Fruit fly (Drosophila melanogaster) whole organism, embryonic: ENCODE data around the gene CG45486.

Experiments used
- Blimp-1 ChIP-seq: fragments of 200-800 bp; sonication (Bioruptor generic); optimal IDR thresholded peaks from 3 replicates; lab custom pipeline; 2018; ENCODE audit warnings: missing biosample characterization, missing genetic modification characterization, mild to moderate bottlenecking, moderate library complexity, missing genetic modification reagents
- CG10147 ChIP-seq: fragments of 200-800 bp; sonication (Bioruptor generic); optimal IDR thresholded peaks from 2 replicates; lab custom pipeline; 2019; ENCODE audit warnings: missing biosample characterization, mild to moderate bottlenecking, missing genetic modification characterization, moderate library complexity
- CG1024 ChIP-seq: fragments of 200-800 bp; sonication (Bioruptor generic); IDR thresholded peaks from 2 replicates; pipeline ENCODE4 v1.3.6; 2022; ENCODE audit warnings: missing biosample characterization, missing genetic modification characterization
- CG12391 ChIP-seq: fragments of 200-800 bp; sonication (Bioruptor generic); optimal IDR thresholded peaks from 3 replicates; lab custom pipeline; 2018; ENCODE audit warnings: missing biosample characterization, mild to moderate bottlenecking, missing genetic modification characterization, moderate library complexity
- CG12659 ChIP-seq: fragments of 200-800 bp; sonication (Bioruptor generic); optimal IDR thresholded peaks from 3 replicates; lab custom pipeline; 2017; ENCODE audit warnings: mild to moderate bottlenecking, missing biosample characterization, missing genetic modification reagents, missing genetic modification characterization
- CG13123 ChIP-seq: fragments of 200-800 bp; sonication (Bioruptor generic); optimal IDR thresholded peaks from 2 replicates; lab custom pipeline; 2016; ENCODE audit warnings: missing biosample characterization, missing genetic modification characterization
- CG13624 ChIP-seq: fragments of 200-800 bp; sonication (Bioruptor generic); optimal IDR thresholded peaks from 2 replicates; lab custom pipeline; 2016; ENCODE audit warnings: missing biosample characterization, missing genetic modification characterization
- CG14014 ChIP-seq: fragments of 200-800 bp; sonication (Bioruptor generic); IDR thresholded peaks from 2 replicates; pipeline ENCODE4 v1.3.6; 2022; ENCODE audit warnings: missing biosample characterization, missing genetic modification characterization
- CG14050 ChIP-seq: fragments of 200-800 bp; sonication (Bioruptor generic); IDR thresholded peaks from 3 replicates; pipeline ENCODE4 v1.3.6; 2022; ENCODE audit warnings: missing biosample characterization, missing genetic modification characterization
- CG16813 ChIP-seq: fragments of 200-800 bp; sonication (Bioruptor generic); IDR thresholded peaks from 3 replicates; pipeline ENCODE4 v1.3.6; 2022; ENCODE audit warnings: missing biosample characterization, missing genetic modification characterization; ENCODE audit not compliant: partially characterized antibody
- CG17359 ChIP-seq: fragments of 200-800 bp; sonication (Bioruptor generic); optimal IDR thresholded peaks from 3 replicates; lab custom pipeline; 2018; ENCODE audit warnings: missing biosample characterization, mild to moderate bottlenecking, missing genetic modification characterization, moderate library complexity
- CG17802 ChIP-seq: fragments of 200-800 bp; sonication (Bioruptor generic); optimal IDR thresholded peaks from 2 replicates; lab custom pipeline; 2018; ENCODE audit warnings: missing biosample characterization, mild to moderate bottlenecking, missing genetic modification characterization, moderate library complexity
- CG18262 ChIP-seq: fragments of 200-800 bp; optimal IDR thresholded peaks from 3 replicates; lab custom pipeline; 2019; ENCODE audit warnings: missing biosample characterization, mild to moderate bottlenecking, missing genetic modification characterization, moderate library complexity
- CG3065 ChIP-seq: fragments of 200-800 bp; sonication (Bioruptor generic); optimal IDR thresholded peaks from 2 replicates; lab custom pipeline; 2016; ENCODE audit warnings: missing biosample characterization, missing genetic modification characterization
- CG31224 ChIP-seq: fragments of 200-800 bp; sonication (Bioruptor generic); IDR thresholded peaks from 2 replicates; pipeline ENCODE4 v1.3.6; 2022; ENCODE audit warnings: missing biosample characterization, missing genetic modification characterization
- CG31441 ChIP-seq: fragments of 200-800 bp; sonication (Bioruptor generic); IDR thresholded peaks from 2 replicates; pipeline ENCODE4 v1.3.6; 2022; ENCODE audit warnings: missing biosample characterization, missing genetic modification characterization
- CG32772 ChIP-seq: fragments of 200-800 bp; sonication (Bioruptor generic); IDR thresholded peaks from 2 replicates; pipeline ENCODE4 v1.3.6; 2022; ENCODE audit warnings: missing biosample characterization, missing genetic modification characterization
- CG3838 ChIP-seq: fragments of 200-800 bp; sonication (Bioruptor generic); optimal IDR thresholded peaks from 3 replicates; lab custom pipeline; 2016; ENCODE audit warnings: missing biosample characterization, missing genetic modification characterization
- CG3847 ChIP-seq: fragments of 200-800 bp; sonication (Bioruptor generic); IDR thresholded peaks from 2 replicates; pipeline ENCODE4 v1.3.6; 2022; ENCODE audit warnings: missing biosample characterization, missing genetic modification characterization
- CG4617 ChIP-seq: fragments of 200-800 bp; sonication (Bioruptor generic); optimal IDR thresholded peaks from 3 replicates; lab custom pipeline; 2016; ENCODE audit warnings: missing biosample characterization, missing genetic modification characterization, borderline replicate concordance
- CG4707 ChIP-seq: fragments of 200-800 bp; sonication (Bioruptor generic); optimal IDR thresholded peaks from 2 replicates; lab custom pipeline; 2018; ENCODE audit warnings: missing biosample characterization, mild to moderate bottlenecking, missing genetic modification characterization, moderate library complexity
- CG7745 ChIP-seq: fragments of 200-800 bp; sonication (Bioruptor generic); optimal IDR thresholded peaks from 2 replicates; lab custom pipeline; 2018; ENCODE audit warnings: missing biosample characterization, mild to moderate bottlenecking, missing genetic modification characterization, moderate library complexity
- Dll ChIP-seq: fragments of 200-800 bp; sonication (Bioruptor generic); IDR thresholded peaks from 4 replicates; pipeline ENCODE4 v1.3.6; 2022; ENCODE audit warnings: missing biosample characterization, missing genetic modification characterization; ENCODE audit not compliant: partially characterized antibody
- Fer1 ChIP-seq: fragments of 200-800 bp; sonication (Bioruptor generic); optimal IDR thresholded peaks from 2 replicates; lab custom pipeline; 2017; ENCODE audit warnings: missing biosample characterization, mild to moderate bottlenecking, missing genetic modification characterization
- Gsc ChIP-seq: fragments of 200-800 bp; sonication (Bioruptor generic); IDR thresholded peaks from 2 replicates; pipeline ENCODE4 v1.3.6; 2022; ENCODE audit warnings: missing biosample characterization, missing genetic modification characterization
- Nf-YC ChIP-seq: fragments of 200-800 bp; optimal IDR thresholded peaks from 3 replicates; lab custom pipeline; 2019; ENCODE audit warnings: missing biosample characterization, mild to moderate bottlenecking, missing genetic modification characterization, moderate library complexity
- Oli ChIP-seq: fragments of 200-800 bp; sonication (Bioruptor generic); optimal IDR thresholded peaks from 2 replicates; lab custom pipeline; 2018; ENCODE audit warnings: missing biosample characterization, mild to moderate bottlenecking, missing genetic modification characterization, moderate library complexity
- Spps ChIP-seq: fragments of 200-800 bp; sonication (Bioruptor generic); optimal IDR thresholded peaks from 2 replicates; lab custom pipeline; 2018; ENCODE audit warnings: missing biosample characterization, mild to moderate bottlenecking, missing genetic modification characterization
- cad ChIP-seq: fragments of >200 bp; optimal IDR thresholded peaks from 2 replicates; lab custom pipeline; 2017; ENCODE audit warnings: missing biosample characterization, missing genetic modification characterization
- croc ChIP-seq: fragments of 200-800 bp; sonication (Bioruptor generic); conservative IDR thresholded peaks from 3 replicates; pipeline ENCODE4 v1.3.6; 2022; ENCODE audit warnings: missing biosample characterization, missing genetic modification characterization
- da ChIP-seq: fragments of 200-800 bp; sonication (Bioruptor generic); optimal IDR thresholded peaks from 2 replicates; lab custom pipeline; 2016; ENCODE audit warnings: missing biosample characterization, missing genetic modification characterization
- dati ChIP-seq: fragments of 200-800 bp; sonication (Bioruptor generic); IDR thresholded peaks from 2 replicates; pipeline ENCODE4 v1.3.6; 2022; ENCODE audit warnings: missing biosample characterization, missing genetic modification characterization
- dmrt99B ChIP-seq: fragments of 200-800 bp; sonication (Bioruptor generic); optimal IDR thresholded peaks from 2 replicates; lab custom pipeline; 2018; ENCODE audit warnings: missing biosample characterization, mild to moderate bottlenecking, missing genetic modification characterization, moderate library complexity
- ewg ChIP-seq: fragments of 200-800 bp; sonication (Bioruptor generic); optimal IDR thresholded peaks from 3 replicates; lab custom pipeline; 2017; ENCODE audit warnings: mild to moderate bottlenecking, missing biosample characterization, missing genetic modification reagents, missing genetic modification characterization
- gro ChIP-seq: fragments of 200-800 bp; sonication (Bioruptor generic); optimal IDR thresholded peaks from 2 replicates; lab custom pipeline; 2016; ENCODE audit warnings: missing biosample characterization, missing genetic modification characterization
- her ChIP-seq: fragments of 200-800 bp; sonication (Bioruptor generic); optimal IDR thresholded peaks from 2 replicates; lab custom pipeline; 2016; ENCODE audit warnings: missing biosample characterization, missing genetic modification characterization
- insv ChIP-seq, 2 experiments: fragments of 200-800 bp; sonication (Bioruptor generic); optimal IDR thresholded peaks; 3 replicates each; lab custom pipeline; 2016 to 2018; ENCODE audit warnings: missing biosample characterization in 2 of 2, missing genetic modification characterization in 2 of 2
- jumu ChIP-seq: fragments of 200-800 bp; sonication (Bioruptor generic); optimal IDR thresholded peaks from 3 replicates; lab custom pipeline; 2016; ENCODE audit warnings: missing biosample characterization, missing genetic modification characterization
- knrl ChIP-seq: fragments of 200-800 bp; sonication (Bioruptor generic); IDR thresholded peaks from 3 replicates; pipeline ENCODE4 v1.3.6; 2022; ENCODE audit warnings: missing biosample characterization, missing genetic modification characterization; ENCODE audit not compliant: partially characterized antibody
- p53 ChIP-seq: fragments of 200-800 bp; sonication (Bioruptor generic); optimal IDR thresholded peaks from 2 replicates; lab custom pipeline; 2016; ENCODE audit warnings: missing biosample characterization, missing genetic modification characterization
- pho ChIP-seq: fragments of 200-800 bp; sonication (Bioruptor generic); optimal IDR thresholded peaks from 2 replicates; lab custom pipeline; 2016; ENCODE audit warnings: missing biosample characterization, missing genetic modification characterization
- rib ChIP-seq: fragments of 200-800 bp; sonication (Bioruptor generic); IDR thresholded peaks from 2 replicates; pipeline ENCODE4 v1.3.6; 2022; ENCODE audit warnings: missing biosample characterization, missing genetic modification characterization
- scrt ChIP-seq: fragments of 200-800 bp; sonication (Bioruptor generic); optimal IDR thresholded peaks from 2 replicates; lab custom pipeline; 2018; ENCODE audit warnings: missing biosample characterization, mild to moderate bottlenecking, missing genetic modification characterization, moderate library complexity
- sd ChIP-seq: fragments of 200-800 bp; sonication (Bioruptor generic); optimal IDR thresholded peaks from 3 replicates; lab custom pipeline; 2018; ENCODE audit warnings: missing biosample characterization, mild to moderate bottlenecking, missing genetic modification characterization, moderate library complexity
- sens ChIP-seq: fragments of 200-800 bp; sonication (Bioruptor generic); peaks from one replicate; lab custom pipeline; 2016; ENCODE audit warnings: missing biosample characterization, missing genetic modification characterization
- sens-2 ChIP-seq: fragments of 200-800 bp; sonication (Bioruptor generic); IDR thresholded peaks from 2 replicates; pipeline ENCODE4 v1.3.6; 2022; ENCODE audit warnings: missing biosample characterization, missing genetic modification characterization
- sr ChIP-seq: fragments of 200-800 bp; sonication (Bioruptor generic); IDR thresholded peaks from 3 replicates; pipeline ENCODE4 v1.3.6; 2022; ENCODE audit warnings: missing biosample characterization, missing genetic modification characterization
- sug ChIP-seq: fragments of 200-800 bp; optimal IDR thresholded peaks from 2 replicates; lab custom pipeline; 2019; ENCODE audit warnings: missing biosample characterization, mild to moderate bottlenecking, missing genetic modification characterization, moderate library complexity
- tap ChIP-seq: fragments of 200-800 bp; optimal IDR thresholded peaks from 3 replicates; lab custom pipeline; 2019; ENCODE audit warnings: missing biosample characterization, mild to moderate bottlenecking, missing genetic modification characterization, moderate library complexity

Gene CG45486

DNA sequence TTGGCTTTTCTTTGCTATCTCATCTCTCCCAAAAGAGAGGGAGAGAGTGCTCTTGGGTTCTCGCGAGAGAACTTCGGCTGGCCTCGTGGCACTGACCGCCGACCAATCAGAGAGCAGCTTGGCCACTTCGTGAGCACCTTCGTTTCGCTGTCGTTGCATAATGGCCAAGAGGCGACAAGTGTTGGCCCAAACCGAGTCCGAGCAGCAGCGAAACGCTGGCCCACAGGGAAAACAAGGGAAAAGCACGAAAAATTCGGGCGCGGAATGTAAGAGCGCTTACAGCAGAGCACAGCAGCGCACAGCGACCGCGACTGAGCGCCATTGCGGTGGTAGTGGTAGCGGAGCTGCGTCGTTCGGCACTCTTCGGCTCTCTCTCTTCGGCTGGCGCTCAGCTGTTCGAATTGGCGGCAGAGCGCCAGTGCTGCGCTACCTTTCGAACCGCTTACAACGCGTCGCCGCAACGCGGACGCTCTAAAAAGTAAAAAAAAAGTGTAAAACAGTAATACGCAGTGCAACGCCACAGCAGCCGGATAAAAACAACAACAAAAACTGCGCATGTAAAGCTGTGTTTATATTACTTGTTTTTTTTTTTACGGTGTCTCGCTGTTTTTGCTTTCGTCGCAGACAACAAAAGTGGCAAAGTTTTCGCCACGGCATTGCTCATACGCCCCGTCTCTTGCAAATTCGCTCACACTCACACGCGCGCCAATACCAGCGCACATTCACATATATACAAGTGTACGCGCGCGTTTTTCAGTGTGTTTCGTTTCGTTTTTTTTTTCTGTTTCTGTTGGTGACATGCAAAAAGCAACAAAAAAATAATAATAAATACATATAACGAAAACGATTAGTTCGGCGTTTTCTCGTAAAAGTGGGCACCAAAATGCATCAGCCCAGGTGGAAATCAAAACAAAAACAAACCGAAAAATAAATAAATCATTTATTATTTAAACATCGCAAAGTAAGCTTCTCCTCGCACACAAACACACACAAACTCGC, 22.7 kb downstream of the CG45486 start (continued):
- TF ChIP-seq Gsc (GFP tag; lab: Robert Waterston, UW) (no peak), pho (GFP tag; lab: Kevin White, UChicago) (no peak), CG13123 (GFP tag; lab: Kevin White, UChicago) (no peak), ewg (GFP tag; lab: Kevin White, UChicago) (no peak), sug (tag; lab: Kevin White, UChicago) (peak; percentile 9), cad (no peak), CG3847 (peak; percentile 25; the same call in 1 of the 2 replicates), Blimp-1 (GFP tag; lab: Kevin White, UChicago) (no peak), dmrt99B (tag; lab: Kevin White, UChicago) (peak; percentile 7), CG17802 (tag; lab: Kevin White, UChicago) (no peak), CG17359 (tag; lab: Kevin White, UChicago) (peak; percentile 17), CG7745 (tag; lab: Kevin White, UChicago) (no peak), gro (GFP tag; lab: Kevin White, UChicago) (no peak), p53 (GFP tag; lab: Kevin White, UChicago) (no peak), sd (tag; lab: Kevin White, UChicago) (peak; percentile 94), CG31441 (GFP tag; lab: Robert Waterston, UW) (no peak), Fer1 (GFP tag; lab: Kevin White, UChicago) (peak; percentile 42), sr (GFP tag; lab: Robert Waterston, UW) (no peak), knrl (GFP tag; lab: Robert Waterston, UW) (peak; percentile 37; the same call in 1 of the 3 replicates), CG4707 (GFP tag; lab: Kevin White, UChicago) (peak; percentile 69), CG18262 (tag; lab: Kevin White, UChicago) (no peak), CG12659 (GFP tag; lab: Kevin White, UChicago) (no peak), CG3838 (GFP tag; lab: Kevin White, UChicago) (no peak), jumu (GFP tag; lab: Kevin White, UChicago) (no peak), Dll (GFP tag; lab: Robert Waterston, UW) (peak; percentile 63; the same call in 2 of the 4 replicates), Oli (tag; lab: Kevin White, UChicago) (no peak), CG31224 (GFP tag; lab: Robert Waterston, UW) (no peak), CG4617 (GFP tag; lab: Kevin White, UChicago) (no peak), CG32772 (GFP tag; lab: Robert Waterston, UW) (peak; percentile 60), Spps (tag; lab: Kevin White, UChicago) (no peak), CG14050 (GFP tag; lab: Robert Waterston, UW) (no peak), sens-2 (no peak), her (GFP tag; lab: Kevin White, UChicago) (no peak), CG12391 (no peak), rib (GFP tag; lab: Robert Waterston, UW) (no peak), CG14014 (GFP tag; lab: Robert Waterston, UW) (no peak), croc (no peak), CG3065 (GFP tag; lab: Kevin White, UChicago) (no peak), CG13624 (GFP tag; lab: Kevin White, UChicago) (peak; percentile 61), CG16813 (GFP tag; lab: Robert Waterston, UW) (peak; percentile 38; the same call in 1 of the 3 replicates), da (GFP tag; lab: Kevin White, UChicago) (no peak), CG10147 (no peak), insv (GFP tag; optimal IDR thresholded peaks at IDR 0.05; lab: Kevin White, UChicago) (no peak), dati (GFP tag; lab: Robert Waterston, UW) (no peak), CG1024 (GFP tag; lab: Robert Waterston, UW) (no peak), tap (no peak), Nf-YC (tag; lab: Kevin White, UChicago) (peak; percentile 98), scrt (peak; percentile 2), sens (GFP tag; lab: Kevin White, UChicago) (peak; percentile 67)
